Fruit fly (Drosophila melanogaster) whole organism, embryonic: Measurements from ENCODE around the gene CG7656.

ENCODE experiments used
- Bteb2 ChIP-seq: fragments of 200-800 bp; sonication (Bioruptor generic); optimal IDR thresholded peaks from 2 replicates; lab custom pipeline; 2016; ENCODE audit warnings: missing biosample characterization, missing genetic modification characterization
- CG11247 ChIP-seq: fragments of 200-800 bp; sonication (Bioruptor generic); IDR thresholded peaks from 2 replicates; pipeline ENCODE4 v1.3.6; 2022; ENCODE audit warnings: missing biosample characterization, missing genetic modification characterization
- CG12299 ChIP-seq: fragments of 200-800 bp; sonication (Bioruptor generic); optimal IDR thresholded peaks from 2 replicates; lab custom pipeline; 2018; ENCODE audit warnings: missing biosample characterization, mild to moderate bottlenecking, missing genetic modification characterization
- CG12391 ChIP-seq: fragments of 200-800 bp; sonication (Bioruptor generic); optimal IDR thresholded peaks from 3 replicates; lab custom pipeline; 2018; ENCODE audit warnings: missing biosample characterization, mild to moderate bottlenecking, missing genetic modification characterization, moderate library complexity
- CG12769 ChIP-seq: fragments of 200-800 bp; sonication (Bioruptor generic); optimal IDR thresholded peaks from 2 replicates; lab custom pipeline; 2019; ENCODE audit warnings: missing biosample characterization, mild to moderate bottlenecking, missing genetic modification characterization, moderate library complexity
- CG13123 ChIP-seq: fragments of 200-800 bp; sonication (Bioruptor generic); optimal IDR thresholded peaks from 2 replicates; lab custom pipeline; 2016; ENCODE audit warnings: missing biosample characterization, missing genetic modification characterization
- CG16779 ChIP-seq: fragments of 200-800 bp; sonication (Bioruptor generic); IDR thresholded peaks from 2 replicates; pipeline ENCODE4 v1.3.6; 2022; ENCODE audit warnings: missing biosample characterization, missing genetic modification characterization
- CG16863 ChIP-seq: fragments of 200-800 bp; sonication (Bioruptor generic); optimal IDR thresholded peaks from 3 replicates; lab custom pipeline; 2016; ENCODE audit warnings: missing biosample characterization, missing genetic modification characterization
- CG17829 ChIP-seq: fragments of 200-800 bp; optimal IDR thresholded peaks from 2 replicates; lab custom pipeline; 2019; ENCODE audit warnings: missing biosample characterization, mild to moderate bottlenecking, missing genetic modification characterization, moderate library complexity
- CG1832 ChIP-seq: fragments of 200-800 bp; sonication (Bioruptor generic); optimal IDR thresholded peaks from 2 replicates; lab custom pipeline; 2017; ENCODE audit warnings: missing biosample characterization, mild to moderate bottlenecking, missing genetic modification characterization, inconsistent platforms
- CG30403 ChIP-seq: fragments of 200-800 bp; sonication (Bioruptor generic); optimal IDR thresholded peaks from 3 replicates; lab custom pipeline; 2016; ENCODE audit warnings: missing biosample characterization, missing genetic modification characterization
- CG31441 ChIP-seq: fragments of 200-800 bp; sonication (Bioruptor generic); IDR thresholded peaks from 2 replicates; pipeline ENCODE4 v1.3.6; 2022; ENCODE audit warnings: missing biosample characterization, missing genetic modification characterization
- CG3163 ChIP-seq: fragments of 200-800 bp; sonication (Bioruptor generic); optimal IDR thresholded peaks from 3 replicates; lab custom pipeline; 2016; ENCODE audit warnings: missing biosample characterization, missing genetic modification characterization
- CG32767 ChIP-seq: fragments of 200-800 bp; sonication (Bioruptor generic); IDR thresholded peaks from 2 replicates; pipeline ENCODE4 v1.3.6; 2022; ENCODE audit warnings: missing biosample characterization, missing genetic modification characterization
- CG33213 ChIP-seq: fragments of 200-800 bp; sonication (Bioruptor generic); optimal IDR thresholded peaks from 3 replicates; lab custom pipeline; 2016; ENCODE audit warnings: missing biosample characterization, missing genetic modification characterization
- CG3407 ChIP-seq: fragments of 200-800 bp; sonication (Bioruptor generic); optimal IDR thresholded peaks from 2 replicates; lab custom pipeline; 2018; ENCODE audit warnings: missing biosample characterization, mild to moderate bottlenecking, missing genetic modification characterization
- CG43689 ChIP-seq: fragments of 200-800 bp; sonication (Bioruptor generic); IDR thresholded peaks from 2 replicates; pipeline ENCODE4 v1.3.6; 2022; ENCODE audit warnings: missing biosample characterization, missing genetic modification characterization
- CG4854 ChIP-seq: fragments of 200-800 bp; sonication (Bioruptor generic); optimal IDR thresholded peaks from 2 replicates; lab custom pipeline; 2016; ENCODE audit warnings: missing biosample characterization, missing genetic modification characterization, inconsistent platforms
- CG7271 ChIP-seq: fragments of 200-800 bp; sonication (Bioruptor generic); optimal IDR thresholded peaks from 2 replicates; lab custom pipeline; 2018; ENCODE audit warnings: missing biosample characterization, mild to moderate bottlenecking, missing genetic modification characterization, moderate library complexity
- CG7372 ChIP-seq: fragments of 200-800 bp; sonication (Bioruptor generic); IDR thresholded peaks from 2 replicates; pipeline ENCODE4 v1.3.6; 2022; ENCODE audit warnings: missing biosample characterization, missing genetic modification characterization
- CG7839 ChIP-seq: fragments of 200-800 bp; sonication (Bioruptor generic); optimal IDR thresholded peaks from 3 replicates; lab custom pipeline; 2018; ENCODE audit warnings: missing biosample characterization, mild to moderate bottlenecking, missing genetic modification characterization, moderate library complexity
- CG7928 ChIP-seq: fragments of 200-800 bp; sonication (Bioruptor generic); optimal IDR thresholded peaks from 2 replicates; lab custom pipeline; 2017; ENCODE audit warnings: missing biosample characterization, mild to moderate bottlenecking, missing genetic modification characterization
- CG8281 ChIP-seq: fragments of 200-800 bp; sonication (Bioruptor generic); optimal IDR thresholded peaks from 2 replicates; lab custom pipeline; 2018; ENCODE audit warnings: missing biosample characterization, mild to moderate bottlenecking, missing genetic modification characterization, moderate library complexity
- CG8944 ChIP-seq: fragments of 200-800 bp; sonication (Bioruptor generic); optimal IDR thresholded peaks from 3 replicates; lab custom pipeline; 2016; ENCODE audit warnings: missing biosample characterization, missing genetic modification characterization
- CG9932 ChIP-seq: fragments of 200-800 bp; sonication (Bioruptor generic); IDR thresholded peaks from 2 replicates; pipeline ENCODE4 v1.3.6; 2022; ENCODE audit warnings: missing biosample characterization, missing genetic modification characterization
- Ets65A ChIP-seq: fragments of 200-800 bp; sonication (Bioruptor generic); peaks from one replicate; lab custom pipeline; 2016; ENCODE audit warnings: missing biosample characterization, missing genetic modification characterization
- Fer1 ChIP-seq: fragments of 200-800 bp; sonication (Bioruptor generic); optimal IDR thresholded peaks from 2 replicates; lab custom pipeline; 2017; ENCODE audit warnings: missing biosample characterization, mild to moderate bottlenecking, missing genetic modification characterization
- Jarid2 ChIP-seq: fragments of 200-800 bp; sonication (Bioruptor generic); optimal IDR thresholded peaks from 3 replicates; lab custom pipeline; 2017; ENCODE audit warnings: mild to moderate bottlenecking, missing biosample characterization, missing genetic modification reagents, missing genetic modification characterization
- Kr ChIP-seq: fragments of 200-800 bp; sonication (Bioruptor generic); optimal IDR thresholded peaks from 2 replicates; lab custom pipeline; 2017; ENCODE audit warnings: missing biosample characterization, mild to moderate bottlenecking, missing genetic modification characterization
- Lhr ChIP-seq: fragments of 200-800 bp; sonication (Bioruptor generic); optimal IDR thresholded peaks from 3 replicates; lab custom pipeline; 2017; ENCODE audit warnings: mild to moderate bottlenecking, missing biosample characterization, missing genetic modification reagents, missing genetic modification characterization
- Ravus ChIP-seq: fragments of 200-800 bp; sonication (Bioruptor generic); IDR thresholded peaks from 2 replicates; pipeline ENCODE4 v1.3.6; 2022; ENCODE audit warnings: missing biosample characterization, missing genetic modification characterization
- Scr ChIP-seq: fragments of 200-800 bp; sonication (Bioruptor generic); IDR thresholded peaks from 2 replicates; pipeline ENCODE4 v1.3.6; 2022; ENCODE audit warnings: missing biosample characterization, missing genetic modification characterization; ENCODE audit not compliant: partially characterized antibody
- Sox100B ChIP-seq: fragments of 200-800 bp; sonication (Bioruptor generic); optimal IDR thresholded peaks from 3 replicates; lab custom pipeline; 2018; ENCODE audit warnings: missing biosample characterization, mild to moderate bottlenecking, missing genetic modification characterization
- Xrp1 ChIP-seq: fragments of 200-800 bp; sonication (Bioruptor generic); IDR thresholded peaks from 2 replicates; pipeline ENCODE4 v1.3.6; 2022; ENCODE audit warnings: missing biosample characterization, missing genetic modification characterization
- amos ChIP-seq: fragments of 200-800 bp; sonication (Bioruptor generic); IDR thresholded peaks from 2 replicates; pipeline ENCODE4 v1.3.6; 2022; ENCODE audit warnings: missing biosample characterization, missing genetic modification characterization; ENCODE audit not compliant: partially characterized antibody
- bowl ChIP-seq: fragments of 200-800 bp; sonication (Bioruptor generic); IDR thresholded peaks from 2 replicates; pipeline ENCODE4 v1.3.6; 2022; ENCODE audit warnings: missing biosample characterization, missing genetic modification characterization
- exex ChIP-seq: fragments of 200-800 bp; sonication (Bioruptor generic); optimal IDR thresholded peaks from 4 replicates; lab custom pipeline; 2018; ENCODE audit warnings: missing biosample characterization, mild to moderate bottlenecking, missing genetic modification characterization, moderate library complexity
- ftz-f1 ChIP-seq: fragments of 200-800 bp; sonication (Bioruptor generic); optimal IDR thresholded peaks from 2 replicates; lab custom pipeline; 2016; ENCODE audit warnings: missing biosample characterization, missing genetic modification characterization
- h ChIP-seq: fragments of >200 bp; optimal IDR thresholded peaks from 2 replicates; lab custom pipeline; 2017
- hb ChIP-seq: fragments of 200-800 bp; sonication (Bioruptor generic); IDR thresholded peaks from 3 replicates; pipeline ENCODE4 v1.3.6; 2022; ENCODE audit warnings: missing biosample characterization, missing genetic modification characterization; ENCODE audit not compliant: partially characterized antibody
- hkb ChIP-seq, 2 experiments: fragments of 200-800 bp in 1 of 2; fragments of >200 bp in 1 of 2; sonication (Bioruptor generic) in 1 of 2; IDR thresholded peaks in 1 of 2; optimal IDR thresholded peaks in 1 of 2; 2 replicates each; pipeline versions ENCODE4 v1.3.6 to Lab custom; 2017 to 2022; ENCODE audit warnings: missing biosample characterization in 1 of 2, missing genetic modification characterization in 1 of 2
- hth ChIP-seq: fragments of >200 bp; optimal IDR thresholded peaks from 2 replicates; lab custom pipeline; 2017; ENCODE audit warnings: inconsistent platforms
- inv ChIP-seq: fragments of 200-800 bp; sonication (Bioruptor generic); IDR thresholded peaks from 2 replicates; pipeline ENCODE4 v1.3.6; 2022; ENCODE audit warnings: missing biosample characterization, missing genetic modification characterization; ENCODE audit not compliant: partially characterized antibody
- kay ChIP-seq: fragments of 200-800 bp; sonication (Bioruptor generic); optimal IDR thresholded peaks from 2 replicates; lab custom pipeline; 2016; ENCODE audit warnings: missing biosample characterization, missing genetic modification characterization
- lbe ChIP-seq: fragments of 200-800 bp; sonication (Bioruptor generic); optimal IDR thresholded peaks from 2 replicates; lab custom pipeline; 2016; ENCODE audit warnings: missing biosample characterization, mild to moderate bottlenecking, missing genetic modification characterization
- psq ChIP-seq: fragments of 200-800 bp; sonication (Bioruptor generic); optimal IDR thresholded peaks from 2 replicates; lab custom pipeline; 2017; ENCODE audit warnings: missing biosample characterization, missing genetic modification characterization
- run ChIP-seq: fragments of 200-800 bp; sonication (Bioruptor generic); optimal IDR thresholded peaks from 3 replicates; lab custom pipeline; 2018; ENCODE audit warnings: missing biosample characterization, mild to moderate bottlenecking, missing genetic modification characterization
- tll ChIP-seq, 2 experiments: fragments of 200-800 bp in 1 of 2; fragments of >200 bp in 1 of 2; sonication (Bioruptor generic) in 1 of 2; optimal IDR thresholded peaks; 2 replicates each; lab custom pipeline; 2017 to 2019; ENCODE audit warnings: missing biosample characterization in 2 of 2, missing genetic modification characterization in 2 of 2, mild to moderate bottlenecking in 1 of 2, moderate library complexity in 1 of 2
- ttk ChIP-seq: fragments of 200-800 bp; sonication (Bioruptor generic); IDR thresholded peaks from 2 replicates; pipeline ENCODE4 v2.1.2; 2022; ENCODE audit warnings: missing biosample characterization, missing genetic modification characterization
- tx ChIP-seq: fragments of 200-800 bp; sonication (Bioruptor generic); optimal IDR thresholded peaks from 2 replicates; lab custom pipeline; 2016; ENCODE audit warnings: missing biosample characterization, missing genetic modification characterization
- vnd ChIP-seq: fragments of 200-800 bp; sonication (Bioruptor generic); IDR thresholded peaks from 3 replicates; pipeline ENCODE4 v1.3.6; 2022; ENCODE audit warnings: missing biosample characterization, missing genetic modification characterization; ENCODE audit not compliant: partially characterized antibody

Gene CG7656

dm6 chr3L:15566484-15566955 is 21.5 kb downstream of the CG7656 start (continued):
- peak; percentile 19 for TF ChIP-seq CG3163
- TF ChIP-seq ftz-f1 (GFP tag; lab: Kevin White, UChicago): peak; percentile 62
- TF ChIP-seq CG3407 (GFP tag; lab: Kevin White, UChicago): peak; percentile 65
- no peak for TF ChIP-seq Sox100B
- TF ChIP-seq Kr: peak; percentile 47
- peak; percentile 96 for TF ChIP-seq CG12769 (tag; lab: Kevin White, UChicago)
- no peak for TF ChIP-seq lbe (GFP tag; lab: Kevin White, UChicago)
- peak; percentile 37 for TF ChIP-seq psq
- peak; percentile 70 for TF ChIP-seq Xrp1 (GFP tag; lab: Robert Waterston, UW)
- TF ChIP-seq tll (GFP tag; optimal IDR thresholded peaks at IDR 0.05; lab: Kevin White, UChicago): peak in 1 of 2 experiments; percentile 36
- peak; percentile 63 for TF ChIP-seq CG4854 (GFP tag; lab: Kevin White, UChicago)
- TF ChIP-seq CG43689 (GFP tag; lab: Robert Waterston, UW): no peak; the same call in 1 of the 2 replicates
- no peak for TF ChIP-seq CG1832 (GFP tag; lab: Kevin White, UChicago)
- TF ChIP-seq ttk (GFP tag; lab: Robert Waterston, UW): no peak
- peak; percentile 21 for TF ChIP-seq CG17829
- no peak for TF ChIP-seq kay (GFP tag; lab: Kevin White, UChicago)
- peak; percentile 67 for TF ChIP-seq CG33213 (GFP tag; lab: Kevin White, UChicago)
- peak; percentile 36; the same call in 1 of the 2 replicates for TF ChIP-seq bowl (GFP tag; lab: Robert Waterston, UW)
- peak; percentile 55 for TF ChIP-seq CG8281
- no peak for TF ChIP-seq amos
- TF ChIP-seq hb (GFP tag; lab: Robert Waterston, UW): no peak
- no peak for TF ChIP-seq Scr (GFP tag; lab: Robert Waterston, UW)
- TF ChIP-seq CG7928 (GFP tag; lab: Kevin White, UChicago): peak; percentile 57
- peak; percentile 10 for TF ChIP-seq CG13123 (GFP tag; lab: Kevin White, UChicago)
- no peak for TF ChIP-seq Jarid2
- peak; percentile 42 for TF ChIP-seq CG16863 (GFP tag; lab: Kevin White, UChicago)
- TF ChIP-seq Lhr (GFP tag; lab: Kevin White, UChicago): peak; percentile 8
- peak; percentile 14 for TF ChIP-seq CG12391
- no peak for TF ChIP-seq tx (GFP tag; lab: Kevin White, UChicago)
- peak; percentile 73 for TF ChIP-seq run (tag; lab: Kevin White, UChicago)
- TF ChIP-seq CG31441 (GFP tag; lab: Robert Waterston, UW): no peak
- TF ChIP-seq CG7839 (tag; lab: Kevin White, UChicago): no peak
- peak; percentile 49 for TF ChIP-seq CG7271 (tag; lab: Kevin White, UChicago)
- peak; percentile 53 for TF ChIP-seq CG11247 (GFP tag; lab: Robert Waterston, UW)
- TF ChIP-seq CG32767 (GFP tag; lab: Robert Waterston, UW): no peak; the same call in 1 of the 2 replicates
- TF ChIP-seq inv (GFP tag; lab: Robert Waterston, UW): no peak
- no peak for TF ChIP-seq CG30403 (GFP tag; lab: Kevin White, UChicago)
- TF ChIP-seq Ravus (GFP tag; lab: Robert Waterston, UW): no peak
- peak; percentile 90 for TF ChIP-seq Fer1 (GFP tag; lab: Kevin White, UChicago)
- TF ChIP-seq vnd (GFP tag; lab: Robert Waterston, UW): no peak
- peak; percentile 8 for TF ChIP-seq Bteb2 (GFP tag; lab: Kevin White, UChicago)
- no peak for TF ChIP-seq CG7372 (GFP tag; lab: Robert Waterston, UW)
- peak; percentile 29 for TF ChIP-seq Ets65A (GFP tag; lab: Kevin White, UChicago)
- peak; percentile 22; the same call in 1 of the 2 replicates for TF ChIP-seq CG16779
- TF ChIP-seq CG9932: no peak
- TF ChIP-seq CG8944 (GFP tag; lab: Kevin White, UChicago): no peak
- no peak for TF ChIP-seq hth (lab: Kevin White, UChicago)
- TF ChIP-seq CG12299 (tag; lab: Kevin White, UChicago): peak; percentile 62
- TF ChIP-seq hkb (optimal IDR thresholded peaks at IDR 0.05; lab: Kevin White, UChicago): no peak
- peak; percentile 59 for TF ChIP-seq hkb (GFP tag; IDR thresholded peaks at IDR 0.05; lab: Robert Waterston, UW)
- peak; percentile 69 for TF ChIP-seq exex (tag; lab: Kevin White, UChicago)
- no peak for TF ChIP-seq h (lab: Kevin White, UChicago)
